Worm (Caenorhabditis elegans) whole organism, L2 larva: Measurements from ENCODE around the gene npr-7.

Source experiments
- C34F6.9 ChIP-seq: fragments of 150-350 bp; optimal IDR thresholded peaks from 2 replicates; lab custom pipeline; 2014; ENCODE audit warnings: missing biosample characterization, missing genetic modification characterization
- ZK546.5 ChIP-seq: sonication (generic microtip); optimal IDR thresholded peaks from 2 replicates; lab custom pipeline; 2017; ENCODE audit warnings: missing biosample characterization, missing genetic modification characterization
- aly-2 ChIP-seq: fragments of 150-350 bp; optimal IDR thresholded peaks from 2 replicates; lab custom pipeline; 2014; ENCODE audit warnings: missing biosample characterization, missing genetic modification characterization
- blmp-1 ChIP-seq: sonication (generic microtip); optimal IDR thresholded peaks from 2 replicates; lab custom pipeline; 2017; ENCODE audit warnings: missing genetic modification characterization, mild to moderate bottlenecking, missing compliant biosample characterization, antibody characterized with exemption, moderate library complexity; ENCODE audit not compliant: insufficient read depth
- fos-1 ChIP-seq: fragments of 150-350 bp; optimal IDR thresholded peaks from 2 replicates; lab custom pipeline; 2014; ENCODE audit warnings: missing biosample characterization, missing genetic modification characterization
- gmeb-1 ChIP-seq: fragments of 150-350 bp; optimal IDR thresholded peaks from 2 replicates; lab custom pipeline; 2014; ENCODE audit warnings: missing biosample characterization, missing genetic modification characterization
- lsy-2 ChIP-seq, 2 experiments: fragments of 150-350 bp in 1 of 2; sonication (generic microtip) in 1 of 2; optimal IDR thresholded peaks; 2 replicates each; lab custom pipeline; 2014 to 2017; ENCODE audit warnings: missing biosample characterization in 2 of 2, missing genetic modification characterization in 2 of 2
- nhr-11 ChIP-seq: fragments of 150-350 bp; optimal IDR thresholded peaks from 2 replicates; lab custom pipeline; 2014; ENCODE audit warnings: missing biosample characterization, missing genetic modification characterization
- nhr-21 ChIP-seq: fragments of 150-350 bp; optimal IDR thresholded peaks from 2 replicates; lab custom pipeline; 2014; ENCODE audit warnings: missing biosample characterization, missing genetic modification characterization
- peb-1 ChIP-seq: fragments of 150-350 bp; optimal IDR thresholded peaks from 2 replicates; lab custom pipeline; 2014; ENCODE audit warnings: missing biosample characterization, missing genetic modification characterization
- sem-4 ChIP-seq: fragments of 150-350 bp; optimal IDR thresholded peaks from 2 replicates; lab custom pipeline; 2014; ENCODE audit warnings: missing biosample characterization, missing genetic modification reagents, missing genetic modification characterization
- sma-9 ChIP-seq, 2 experiments: fragments of 150-350 bp in 1 of 2; sonication (generic microtip) in 1 of 2; optimal IDR thresholded peaks; 2 replicates each; lab custom pipeline; 2014 to 2016; ENCODE audit warnings: missing genetic modification characterization in 2 of 2, mild to moderate bottlenecking in 1 of 2, missing biosample characterization in 1 of 2, missing compliant biosample characterization in 1 of 2, missing genetic modification reagents in 1 of 2, moderate library complexity in 1 of 2
- unc-55 ChIP-seq: fragments of 150-350 bp; sonication (generic microtip); optimal IDR thresholded peaks from 3 replicates; lab custom pipeline; 2014; ENCODE audit warnings: missing biosample characterization, missing genetic modification reagents, missing genetic modification characterization
- ztf-11 ChIP-seq: sonication (generic microtip); optimal IDR thresholded peaks from 2 replicates; lab custom pipeline; 2017; ENCODE audit warnings: missing biosample characterization, missing genetic modification characterization

The npr-7 gene

DNA sequence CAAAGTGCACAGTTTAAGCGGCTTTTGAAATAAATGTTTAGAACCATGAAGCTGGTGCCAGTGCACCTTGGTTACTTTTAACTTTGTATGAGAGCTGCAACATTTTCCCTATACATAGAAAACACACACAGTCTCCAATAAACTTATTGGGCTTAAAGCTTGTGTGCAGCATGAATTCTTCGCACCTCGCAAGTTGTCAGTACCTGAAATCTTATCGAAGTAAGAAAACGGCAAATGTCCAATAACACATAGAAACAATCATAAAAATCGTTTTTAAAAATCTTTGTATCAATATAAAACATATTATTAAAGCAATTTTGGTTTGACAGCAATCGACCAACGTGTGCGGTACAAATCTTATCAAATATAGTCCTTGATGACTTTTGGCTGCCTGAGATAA is 50.6 kb downstream of the npr-7 start:
- TF ChIP-seq ZK546.5 (tag; lab: Kevin White, UChicago), result no peak
- no peak for TF ChIP-seq C34F6.9 (tag; lab: Kevin White, UChicago)
- no peak for TF ChIP-seq aly-2 (tag; lab: Kevin White, UChicago)
- TF ChIP-seq unc-55, result no peak
- TF ChIP-seq nhr-21 (tag; lab: Kevin White, UChicago), result no peak
- no peak for TF ChIP-seq sma-9 (GFP tag; optimal IDR thresholded peaks at IDR 0.05; lab: Kevin White, UChicago)
- TF ChIP-seq sma-9 (tag; optimal IDR thresholded peaks at IDR 0.05; lab: Kevin White, UChicago), result no peak
- no peak for TF ChIP-seq gmeb-1 (tag; lab: Kevin White, UChicago)
- no peak for TF ChIP-seq blmp-1 (tag; lab: Kevin White, UChicago)
- no peak for TF ChIP-seq peb-1 (tag; lab: Kevin White, UChicago)
- no peak for TF ChIP-seq lsy-2 (tag; optimal IDR thresholded peaks at IDR 0.05; lab: Kevin White, UChicago)
- no peak for TF ChIP-seq ztf-11

DNA sequence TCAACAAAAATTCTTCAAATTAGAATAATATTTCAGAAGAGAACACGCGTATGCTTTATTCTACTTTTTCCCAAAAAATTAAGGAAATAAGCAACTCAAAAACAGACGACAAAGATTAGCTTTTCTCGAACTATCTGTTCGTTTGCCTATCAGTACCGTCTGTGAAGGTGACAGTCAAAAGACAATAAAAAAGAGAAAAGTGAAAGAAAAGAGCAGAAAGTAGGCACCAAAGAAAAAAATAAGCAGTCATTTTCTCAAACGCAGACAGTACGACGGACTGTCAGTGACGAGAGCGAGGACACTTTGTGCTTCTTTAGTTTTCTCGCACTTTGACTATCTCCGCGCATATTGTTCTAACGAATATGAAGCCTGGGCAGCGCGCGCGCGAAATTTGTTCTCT is 52.5 kb downstream of the npr-7 start:
- no peak for TF ChIP-seq nhr-11
- peak; percentile 52 for TF ChIP-seq fos-1
- no peak for TF ChIP-seq sem-4 (tag; lab: Kevin White, UChicago)
